Worm (Caenorhabditis elegans): ENCODE data around the gene ins-15.

Gene ins-15

ce11 chrII:6779104-6779503, 34.6 kb upstream of the ins-15 start, which contains the start of gene T13C2.7:
TSS of gene T13C2.7 (plus strand) at chrII:6779404.
- TF ChIP-seq pha-4 (GFP tag; IDR thresholded peaks at IDR 0.05) (no peak), pha-4 (tag; optimal IDR thresholded peaks at IDR 0.05) (no peak), lin-1 (GFP tag; IDR thresholded peaks at IDR 0.05) (no peak), ama-1 (optimal IDR thresholded peaks at IDR 0.05) (no peak), ceh-32 (tag; optimal IDR thresholded peaks at IDR 0.05; ENCODE audit: poor library complexity) (no peak), hlh-30 (tag; optimal IDR thresholded peaks at IDR 0.05; ENCODE audit: insufficient read depth) (no peak), nhr-6 (tag; optimal IDR thresholded peaks at IDR 0.05) (no peak), mep-1 (tag; optimal IDR thresholded peaks at IDR 0.05) (no peak)

- TF ChIP-seq mep-1 (tag; optimal IDR thresholded peaks at IDR 0.05) (peak; percentile 65), F37D6.2 (tag; optimal IDR thresholded peaks at IDR 0.05) (no peak), ZK337.2 (GFP tag; IDR thresholded peaks at IDR 0.05) (peak; percentile 43; the same call in 1 of the 2 replicates), nhr-28 (tag; optimal IDR thresholded peaks at IDR 0.05) (peak; percentile 2), T26A8.4 (GFP tag; IDR thresholded peaks at IDR 0.05) (no peak), lim-7 (GFP tag; IDR thresholded peaks at IDR 0.05) (no peak), sdz-12 (GFP tag; optimal IDR thresholded peaks at IDR 0.05) (no peak), unc-39 (tag; optimal IDR thresholded peaks at IDR 0.05) (no peak), ceh-44 (GFP tag; IDR thresholded peaks at IDR 0.05) (0 out of 2 replicates have a peak, but pooled peaks have one; percentile 12), mdt-29 (GFP tag; IDR thresholded peaks at IDR 0.05) (no peak), madf-9 (GFP tag; conservative IDR thresholded peaks at IDR 0.05) (no peak; the same call in 1 of the 2 replicates), unc-130 (GFP tag; optimal IDR thresholded peaks at IDR 0.05) (peak; percentile 75), pqm-1 (tag; optimal IDR thresholded peaks at IDR 0.05) (no peak), nhr-48 (tag; optimal IDR thresholded peaks at IDR 0.05) (peak; percentile 36), zip-11 (GFP tag; IDR thresholded peaks at IDR 0.05) (no peak), tra-1 (GFP tag; IDR thresholded peaks at IDR 0.05) (no peak), Y48G9A.11 (GFP tag; IDR thresholded peaks at IDR 0.05) (no peak), hif-1 (tag; optimal IDR thresholded peaks at IDR 0.05) (peak in 1 of 2 experiments; percentile 77), rbr-2 (tag; optimal IDR thresholded peaks at IDR 0.05) (peak; percentile 49), attf-4 (tag; optimal IDR thresholded peaks at IDR 0.05) (no peak), madf-5 (GFP tag; IDR thresholded peaks at IDR 0.05) (no peak), lin-29 (GFP tag; IDR thresholded peaks at IDR 0.05) (no peak), ceh-20 (GFP tag; IDR thresholded peaks at IDR 0.05) (no peak), cey-2 (tag; optimal IDR thresholded peaks at IDR 0.05; ENCODE audit: borderline replicate concordance, insufficient read depth) (no peak), tag-97 (GFP tag; IDR thresholded peaks at IDR 0.05) (no peak), ztf-11 (tag; optimal IDR thresholded peaks at IDR 0.05) (no peak), dpl-1 (GFP tag; optimal IDR thresholded peaks at IDR 0.05) (peak; percentile 88), fkh-10 (GFP tag; optimal IDR thresholded peaks at IDR 0.05) (no peak), hmg-1.1 (GFP tag; IDR thresholded peaks at IDR 0.05) (0 out of 2 replicates have a peak, but pooled peaks have one; percentile 34), T20F7.1 (GFP tag; optimal IDR thresholded peaks at IDR 0.05) (peak; percentile 60), aly-2 (tag; optimal IDR thresholded peaks at IDR 0.05) (no peak), aha-1 (tag) (peak; percentile 5), R02D3.7 (tag; optimal IDR thresholded peaks at IDR 0.05) (no peak), lsy-2 (tag; optimal IDR thresholded peaks at IDR 0.05) (peak in 1 of 2 experiments; percentile 84), lin-39 (tag; optimal IDR thresholded peaks at IDR 0.05) (no peak), ztf-7 (tag; optimal IDR thresholded peaks at IDR 0.05) (no peak), mdl-1 (tag; optimal IDR thresholded peaks at IDR 0.05) (peak in 1 of 2 experiments; percentile 32), ama-1 (optimal IDR thresholded peaks at IDR 0.05) (no peak), duxl-1 (tag; optimal IDR thresholded peaks at IDR 0.05; ENCODE audit: poor library complexity) (no peak), ZK546.5 (tag; optimal IDR thresholded peaks at IDR 0.05) (no peak), mes-2 (tag; optimal IDR thresholded peaks at IDR 0.05; ENCODE audit: poor library complexity, severe bottlenecking) (peak; percentile 98), ceh-62 (tag; optimal IDR thresholded peaks at IDR 0.05) (no peak), nhr-6 (tag; optimal IDR thresholded peaks at IDR 0.05) (no peak)
Observed at ce11 chrII:6776418-6777034, 32.0 kb upstream of the ins-15 start, which contains the start of gene ssup-72. TSS of gene ssup-72 (plus strand) at chrII:6776598.

Data from whole organism, L4 larva.